Worm (Caenorhabditis elegans) whole organism, midembryonic: ENCODE data around the gene W03G11.3.

Source experiments
- T22C8.4 ChIP-seq: fragments of 200-800 bp; sonication (Bioruptor generic); IDR thresholded peaks from 2 replicates; pipeline ENCODE4 v1.3.6; 2022; ENCODE audit warnings: missing genetic modification characterization, missing compliant biosample characterization
- cog-1 ChIP-seq: sonication (generic microtip); optimal IDR thresholded peaks from 2 replicates; lab custom pipeline; 2016; ENCODE audit warnings: missing genetic modification characterization, missing compliant biosample characterization
- flt-1 ChIP-seq: fragments of 200-800 bp; sonication (Bioruptor generic); IDR thresholded peaks from 2 replicates; pipeline ENCODE4 v1.3.6; 2022; ENCODE audit warnings: missing genetic modification characterization, missing compliant biosample characterization
- klf-2 ChIP-seq: fragments of 200-800 bp; sonication (Bioruptor generic); conservative IDR thresholded peaks from 2 replicates; pipeline ENCODE4 v1.3.6; 2022; ENCODE audit warnings: missing genetic modification reagents, missing genetic modification characterization, missing compliant biosample characterization
- med-1 ChIP-seq: sonication (generic microtip); optimal IDR thresholded peaks from 2 replicates; lab custom pipeline; 2017; ENCODE audit warnings: missing genetic modification characterization, mild to moderate bottlenecking, missing compliant biosample characterization, antibody characterized with exemption, missing genetic modification reagents; ENCODE audit not compliant: insufficient read depth
- ref-1 ChIP-seq: fragments of 200-800 bp; sonication (Bioruptor generic); conservative IDR thresholded peaks from 2 replicates; pipeline ENCODE4 v1.3.6; 2022; ENCODE audit warnings: missing genetic modification reagents, missing genetic modification characterization, missing compliant biosample characterization
- tab-1 ChIP-seq: fragments of 200-800 bp; sonication (Bioruptor generic); IDR thresholded peaks from 2 replicates; pipeline ENCODE4 v1.3.6; 2022; ENCODE audit warnings: missing genetic modification characterization, missing compliant biosample characterization
- ztf-23 ChIP-seq: fragments of 200-800 bp; sonication (Bioruptor generic); IDR thresholded peaks from 2 replicates; pipeline ENCODE4 v1.3.6; 2022; ENCODE audit warnings: missing genetic modification reagents, missing genetic modification characterization, missing compliant biosample characterization
- ztf-29 ChIP-seq: fragments of 200-800 bp; sonication (Bioruptor generic); IDR thresholded peaks from 2 replicates; pipeline ENCODE4 v1.3.6; 2022; ENCODE audit warnings: missing genetic modification reagents, missing genetic modification characterization, missing compliant biosample characterization

W03G11.3 gene

DNA sequence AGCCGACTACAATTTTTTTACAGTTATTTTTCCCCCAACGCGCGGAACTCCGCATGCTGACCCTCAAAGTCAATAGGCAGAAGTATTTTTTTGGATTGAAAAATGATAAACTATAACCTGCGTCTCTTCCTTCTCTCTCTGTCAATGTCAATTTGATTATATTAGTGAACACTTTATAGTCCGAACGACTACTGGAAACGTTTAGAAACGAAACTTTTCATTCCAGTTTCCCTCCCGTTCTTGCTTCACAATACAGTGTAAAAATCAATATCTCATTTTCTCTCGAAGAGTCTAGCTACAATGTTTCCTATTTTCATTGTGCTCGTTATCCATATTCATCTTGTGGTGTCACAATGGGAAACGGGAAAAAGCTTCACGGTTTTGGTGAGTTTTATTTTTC is 35.4 kb downstream of the W03G11.3 start, which contains the start of gene lgc-24:
Gene lgc-24 (plus strand): TSS at position 301 of the 400 bp plus-strand sequence.
- TF ChIP-seq klf-2 (GFP tag; lab: Robert Waterston, UW), result no peak
- TF ChIP-seq ztf-23 (GFP tag; lab: Robert Waterston, UW), result no peak
- TF ChIP-seq cog-1 (tag; lab: Kevin White, UChicago), result no peak
- no peak for TF ChIP-seq flt-1 (GFP tag; lab: Robert Waterston, UW)
- TF ChIP-seq ref-1, result no peak
- no peak for TF ChIP-seq T22C8.4 (GFP tag; lab: Robert Waterston, UW)
- no peak for TF ChIP-seq med-1 (GFP tag; lab: Kevin White, UChicago)
- TF ChIP-seq ztf-29, result no peak
- no peak for TF ChIP-seq tab-1 (GFP tag; lab: Robert Waterston, UW)

DNA sequence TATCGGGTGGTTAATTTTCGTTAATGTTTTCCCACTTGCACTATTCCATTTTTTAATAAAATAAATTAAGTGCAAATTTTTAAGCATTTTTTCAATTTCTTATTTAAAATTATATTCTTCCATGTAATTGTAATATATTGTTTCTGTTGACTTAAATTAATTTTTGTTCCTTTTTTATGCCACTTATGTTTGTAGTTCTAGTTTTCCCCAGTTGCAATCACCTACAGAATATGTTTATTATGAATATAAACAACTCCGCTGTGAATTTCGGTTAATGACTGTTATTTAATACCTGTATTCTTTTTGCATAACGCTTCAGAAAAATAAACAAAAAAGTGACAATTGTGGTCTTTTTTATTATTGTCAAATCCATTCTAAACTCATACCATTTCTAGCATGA is 38.7 kb downstream of the W03G11.3 start, which contains the start of gene lgc-23:
Gene lgc-23 (plus strand): TSS at position 301 of the 400 bp plus-strand sequence.
- TF ChIP-seq cog-1 (tag; lab: Kevin White, UChicago) (no peak), flt-1 (GFP tag; lab: Robert Waterston, UW) (no peak), T22C8.4 (GFP tag; lab: Robert Waterston, UW) (no peak), klf-2 (GFP tag; lab: Robert Waterston, UW) (no peak), tab-1 (GFP tag; lab: Robert Waterston, UW) (no peak), ref-1 (no peak), ztf-23 (GFP tag; lab: Robert Waterston, UW) (no peak), med-1 (GFP tag; lab: Kevin White, UChicago) (no peak), ztf-29 (no peak)

DNA sequence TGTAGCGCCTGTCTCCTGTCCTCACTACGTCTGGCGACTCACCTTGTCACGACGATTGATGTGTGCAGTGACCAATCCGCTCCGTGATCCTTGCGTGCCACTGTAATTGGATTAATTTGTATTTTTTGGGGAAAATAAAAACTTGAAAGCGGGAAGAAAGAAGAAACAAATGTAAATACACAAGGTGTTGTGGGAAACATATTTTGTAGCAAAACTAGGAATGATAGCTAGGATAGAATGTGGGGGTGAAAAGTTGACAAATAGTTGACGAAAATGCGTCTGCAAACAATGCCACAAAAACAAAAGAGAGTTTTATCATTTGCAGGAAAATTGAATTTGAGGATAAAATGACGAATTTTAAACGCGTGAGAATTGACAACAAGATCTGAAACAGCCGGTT is 46.6 kb downstream of the W03G11.3 start, which contains the start of gene B0198.3:
Gene B0198.3 (minus strand): TSS at position 101 of the 400 bp plus-strand sequence.
- TF ChIP-seq T22C8.4 (GFP tag; lab: Robert Waterston, UW) (no peak), cog-1 (tag; lab: Kevin White, UChicago) (no peak), ztf-23 (GFP tag; lab: Robert Waterston, UW) (no peak), tab-1 (GFP tag; lab: Robert Waterston, UW) (no peak), flt-1 (GFP tag; lab: Robert Waterston, UW) (no peak), klf-2 (GFP tag; lab: Robert Waterston, UW) (no peak)
